Worm (Caenorhabditis elegans): Measurements from ENCODE around the gene C01G5.25.

C01G5.25 gene

DNA sequence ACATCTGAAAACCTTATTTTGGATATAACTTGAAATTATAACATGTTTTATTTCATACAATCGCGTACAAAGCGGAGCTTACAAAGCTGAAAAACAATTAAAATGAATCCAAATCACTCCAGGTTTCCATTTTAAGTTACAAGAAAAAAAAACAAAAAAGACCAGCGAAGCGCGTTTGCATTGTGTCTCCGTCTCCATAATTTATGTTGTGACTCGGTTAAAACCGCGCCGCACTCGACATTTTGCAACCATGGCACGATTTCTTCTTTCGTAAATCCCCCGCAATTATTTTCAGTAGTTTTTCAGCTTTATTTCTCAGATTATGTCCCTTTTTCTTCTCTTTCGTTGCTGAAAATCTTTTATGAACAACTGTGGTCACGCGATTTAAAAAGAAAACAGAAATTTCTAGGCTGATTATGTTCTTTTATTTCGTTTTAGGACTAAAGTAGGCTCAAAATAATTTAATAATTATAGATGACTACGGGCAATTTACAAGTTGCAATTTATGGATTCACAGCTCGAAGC lies 44.0 kb downstream of the C01G5.25 start, which contains the start of the genes F38A5.2 and dnj-11:
Gene F38A5.2, minus strand, starts transcription at position 4 of the 525 bp plus-strand sequence.
Gene dnj-11, plus strand, starts transcription at position 475 of the 525 bp plus-strand sequence.
- TF ChIP-seq saeg-2 (GFP tag; IDR thresholded peaks at IDR 0.05) (no peak), nhr-28 (tag; optimal IDR thresholded peaks at IDR 0.05) (peak; percentile 59), dve-1 (tag; optimal IDR thresholded peaks at IDR 0.05; ENCODE audit: insufficient read depth) (peak; percentile 83), zag-1 (tag; optimal IDR thresholded peaks at IDR 0.05) (no peak), nhr-6 (tag; optimal IDR thresholded peaks at IDR 0.05) (peak; percentile 82), madf-5 (GFP tag; IDR thresholded peaks at IDR 0.05) (no peak), ama-1 (optimal IDR thresholded peaks at IDR 0.05) (no peak), lin-38 (GFP tag; IDR thresholded peaks at IDR 0.05) (peak; percentile 97), lin-1 (GFP tag; IDR thresholded peaks at IDR 0.05) (no peak), hif-1 (tag; optimal IDR thresholded peaks at IDR 0.05) (peak in 1 of 2 experiments; percentile 55), spr-3 (GFP tag; optimal IDR thresholded peaks at IDR 0.05) (no peak), F44E2.7 (GFP tag; IDR thresholded peaks at IDR 0.05) (no peak), spr-1 (tag; optimal IDR thresholded peaks at IDR 0.05) (no peak), ZK337.2 (GFP tag; IDR thresholded peaks at IDR 0.05) (no peak), jun-1 (tag; optimal IDR thresholded peaks at IDR 0.05) (no peak), dpl-1 (GFP tag; optimal IDR thresholded peaks at IDR 0.05) (peak; percentile 80), ZK546.5 (tag; optimal IDR thresholded peaks at IDR 0.05) (no peak), pqm-1 (tag; optimal IDR thresholded peaks at IDR 0.05) (no peak), ctbp-1 (GFP tag; IDR thresholded peaks at IDR 0.05) (0 out of 2 replicates have a peak, but pooled peaks have one; percentile 26), nhr-48 (tag; optimal IDR thresholded peaks at IDR 0.05) (no peak), sdz-12 (GFP tag; optimal IDR thresholded peaks at IDR 0.05) (no peak), nhr-111 (GFP tag; optimal IDR thresholded peaks at IDR 0.05) (no peak), snpc-1.2 (GFP tag; IDR thresholded peaks at IDR 0.05) (peak; percentile 66), daf-16 (GFP tag; optimal IDR thresholded peaks at IDR 0.05) (no peak), daf-16 (tag; optimal IDR thresholded peaks at IDR 0.05) (peak; percentile 23), mep-1 (tag; optimal IDR thresholded peaks at IDR 0.05) (peak; percentile 84), ceh-62 (tag; optimal IDR thresholded peaks at IDR 0.05) (no peak), Y5F2A.4 (GFP tag; optimal IDR thresholded peaks at IDR 0.05) (no peak), arid-1 (GFP tag; conservative IDR thresholded peaks at IDR 0.05) (no peak), duxl-1 (tag; optimal IDR thresholded peaks at IDR 0.05; ENCODE audit: poor library complexity) (peak; percentile 26), T20F7.1 (GFP tag; optimal IDR thresholded peaks at IDR 0.05) (no peak), nhr-237 (tag; optimal IDR thresholded peaks at IDR 0.05) (no peak), nhr-10 (tag; optimal IDR thresholded peaks at IDR 0.05) (no peak), tra-1 (GFP tag; IDR thresholded peaks at IDR 0.05) (0 out of 2 replicates have a peak, but pooled peaks have one; percentile 12), ztf-11 (tag; optimal IDR thresholded peaks at IDR 0.05) (no peak), php-3 (GFP tag; IDR thresholded peaks at IDR 0.05) (no peak), mxl-3 (GFP tag; optimal IDR thresholded peaks at IDR 0.05) (no peak), nhr-76 (tag; optimal IDR thresholded peaks at IDR 0.05) (no peak), T26A8.4 (GFP tag; IDR thresholded peaks at IDR 0.05) (no peak), lir-3 (tag; optimal IDR thresholded peaks at IDR 0.05) (no peak), lim-7 (GFP tag; IDR thresholded peaks at IDR 0.05) (no peak), ceh-32 (tag; optimal IDR thresholded peaks at IDR 0.05; ENCODE audit: poor library complexity) (no peak), lin-29 (GFP tag; IDR thresholded peaks at IDR 0.05) (no peak), ces-1 (GFP tag; optimal IDR thresholded peaks at IDR 0.05) (no peak), nhr-102 (tag; optimal IDR thresholded peaks at IDR 0.05) (no peak), egl-43 (GFP tag; IDR thresholded peaks at IDR 0.05) (no peak), D1046.2 (GFP tag; IDR thresholded peaks at IDR 0.05) (no peak), nhr-25 (tag; optimal IDR thresholded peaks at IDR 0.05; ENCODE audit: borderline replicate concordance, insufficient read depth) (no peak), fos-1 (tag; optimal IDR thresholded peaks at IDR 0.05) (no peak), tag-97 (GFP tag; IDR thresholded peaks at IDR 0.05) (no peak), F49E8.2 (tag; optimal IDR thresholded peaks at IDR 0.05; ENCODE audit: borderline replicate concordance) (no peak), lin-39 (tag; optimal IDR thresholded peaks at IDR 0.05) (no peak)

Measured in whole organism, L4 larva.